Worm (Caenorhabditis elegans) whole organism, L3 larva: ENCODE data around the gene C50B6.7.

Experiments
- R02D3.7 ChIP-seq: fragments of 150-350 bp; optimal IDR thresholded peaks from 2 replicates; lab custom pipeline; 2014; ENCODE audit warnings: missing biosample characterization, missing genetic modification characterization
- aly-2 ChIP-seq: fragments of 150-350 bp; optimal IDR thresholded peaks from 2 replicates; lab custom pipeline; 2014; ENCODE audit warnings: missing biosample characterization, missing genetic modification characterization
- ama-1 ChIP-seq: fragments of 150-350 bp; optimal IDR thresholded peaks from 2 replicates; lab custom pipeline; 2018
- ceh-28 ChIP-seq: fragments of 150-350 bp; optimal IDR thresholded peaks from 2 replicates; lab custom pipeline; 2014; ENCODE audit warnings: missing biosample characterization, missing genetic modification reagents, missing genetic modification characterization
- ceh-82 ChIP-seq: fragments of 150-350 bp; optimal IDR thresholded peaks from 2 replicates; lab custom pipeline; 2014; ENCODE audit warnings: missing biosample characterization, missing genetic modification characterization
- egl-27 ChIP-seq: sonication (generic microtip); optimal IDR thresholded peaks from 4 replicates; lab custom pipeline; 2017; ENCODE audit warnings: missing biosample characterization, missing genetic modification reagents, missing genetic modification characterization
- egl-5 ChIP-seq: fragments of 150-350 bp; optimal IDR thresholded peaks from 2 replicates; lab custom pipeline; 2017; ENCODE audit warnings: missing biosample characterization, missing genetic modification reagents, missing genetic modification characterization, inconsistent platforms
- elt-1 ChIP-seq: fragments of 150-350 bp; optimal IDR thresholded peaks from 2 replicates; lab custom pipeline; 2014; ENCODE audit warnings: missing biosample characterization, missing genetic modification characterization
- elt-2 ChIP-seq: sonication (generic microtip); optimal IDR thresholded peaks from 2 replicates; lab custom pipeline; 2016; ENCODE audit warnings: missing genetic modification reagents, mild to moderate bottlenecking, missing genetic modification characterization, missing compliant biosample characterization
- elt-3 ChIP-seq, 3 experiments: fragments of 150-350 bp in 1 of 3; sonication (generic microtip) in 2 of 3; optimal IDR thresholded peaks; 2 replicates in 2 of 3; 4 replicates in 1 of 3; lab custom pipeline; 2014 to 2017; ENCODE audit warnings: missing biosample characterization in 3 of 3, missing genetic modification characterization in 3 of 3
- fkh-10 ChIP-seq: sonication (generic microtip); optimal IDR thresholded peaks from 2 replicates; lab custom pipeline; 2017; ENCODE audit warnings: missing biosample characterization, missing genetic modification reagents, missing genetic modification characterization
- fkh-2 ChIP-seq: fragments of 150-350 bp; optimal IDR thresholded peaks from 2 replicates; lab custom pipeline; 2014; ENCODE audit warnings: missing biosample characterization, missing genetic modification reagents, missing genetic modification characterization
- fos-1 ChIP-seq: fragments of 150-350 bp; optimal IDR thresholded peaks from 2 replicates; lab custom pipeline; 2014; ENCODE audit warnings: missing biosample characterization, missing genetic modification characterization
- hmg-11 ChIP-seq: sonication (generic microtip); optimal IDR thresholded peaks from 2 replicates; lab custom pipeline; 2016; ENCODE audit warnings: missing genetic modification characterization, missing compliant biosample characterization
- jun-1 ChIP-seq: fragments of 150-350 bp; optimal IDR thresholded peaks from 2 replicates; lab custom pipeline; 2014; ENCODE audit warnings: missing biosample characterization, missing genetic modification reagents, missing genetic modification characterization
- lin-39 ChIP-seq: fragments of 150-350 bp; optimal IDR thresholded peaks from 2 replicates; lab custom pipeline; 2018; ENCODE audit warnings: missing biosample characterization, missing genetic modification reagents, missing genetic modification characterization
- lsy-12 ChIP-seq: sonication (generic microtip); optimal IDR thresholded peaks from 2 replicates; lab custom pipeline; 2016; ENCODE audit warnings: mild to moderate bottlenecking, missing genetic modification characterization, missing compliant biosample characterization
- mdl-1 ChIP-seq: fragments of 150-350 bp; optimal IDR thresholded peaks from 2 replicates; lab custom pipeline; 2014; ENCODE audit warnings: missing biosample characterization, missing genetic modification characterization
- mml-1 ChIP-seq: fragments of 150-350 bp; sonication (generic microtip); optimal IDR thresholded peaks from 3 replicates; lab custom pipeline; 2014; ENCODE audit warnings: missing biosample characterization, missing genetic modification characterization
- nfya-1 ChIP-seq: sonication (generic microtip); optimal IDR thresholded peaks from 2 replicates; lab custom pipeline; 2017; ENCODE audit warnings: missing genetic modification characterization, mild to moderate bottlenecking, missing compliant biosample characterization, antibody characterized with exemption, moderate library complexity; ENCODE audit not compliant: insufficient read depth
- nhr-11 ChIP-seq: fragments of 150-350 bp; optimal IDR thresholded peaks from 2 replicates; lab custom pipeline; 2014; ENCODE audit warnings: missing biosample characterization, missing genetic modification characterization
- nhr-12 ChIP-seq: fragments of 150-350 bp; optimal IDR thresholded peaks from 2 replicates; lab custom pipeline; 2014; ENCODE audit warnings: missing biosample characterization, missing genetic modification characterization
- nhr-23 ChIP-seq: fragments of 150-350 bp; optimal IDR thresholded peaks from 2 replicates; lab custom pipeline; 2014; ENCODE audit warnings: missing biosample characterization, missing genetic modification reagents, missing genetic modification characterization
- nhr-237 ChIP-seq: fragments of 150-350 bp; optimal IDR thresholded peaks from 2 replicates; lab custom pipeline; 2014; ENCODE audit warnings: missing biosample characterization, missing genetic modification characterization
- nhr-25 ChIP-seq: sonication (generic microtip); optimal IDR thresholded peaks from 2 replicates; lab custom pipeline; 2017; ENCODE audit warnings: missing biosample characterization, missing genetic modification characterization
- nhr-43 ChIP-seq: sonication (generic microtip); optimal IDR thresholded peaks from 2 replicates; lab custom pipeline; 2016; ENCODE audit warnings: mild to moderate bottlenecking, missing genetic modification characterization, missing compliant biosample characterization; ENCODE audit not compliant: poor library complexity, severe bottlenecking
- pha-4 ChIP-seq: fragments of 150-350 bp; optimal IDR thresholded peaks from 2 replicates; lab custom pipeline; 2014; ENCODE audit warnings: missing biosample characterization, missing genetic modification reagents, missing genetic modification characterization
- pqm-1 ChIP-seq: fragments of 150-350 bp; optimal IDR thresholded peaks from 2 replicates; lab custom pipeline; 2017; ENCODE audit warnings: missing biosample characterization, missing genetic modification characterization, inconsistent platforms
- skn-1 ChIP-seq: fragments of 150-350 bp; optimal IDR thresholded peaks from 2 replicates; lab custom pipeline; 2014; ENCODE audit warnings: missing biosample characterization, missing genetic modification characterization
- tbx-2 ChIP-seq: sonication (generic microtip); optimal IDR thresholded peaks from 2 replicates; lab custom pipeline; 2016; ENCODE audit warnings: mild to moderate bottlenecking, missing genetic modification characterization, missing compliant biosample characterization
- unc-39 ChIP-seq: sonication (generic microtip); optimal IDR thresholded peaks from 4 replicates; lab custom pipeline; 2017; ENCODE audit warnings: missing biosample characterization, missing genetic modification characterization
- zag-1 ChIP-seq: fragments of 150-350 bp; optimal IDR thresholded peaks from 2 replicates; lab custom pipeline; 2014; ENCODE audit warnings: missing biosample characterization, missing genetic modification characterization
- ztf-11 ChIP-seq: fragments of 150-350 bp; optimal IDR thresholded peaks from 2 replicates; lab custom pipeline; 2014; ENCODE audit warnings: missing biosample characterization, missing genetic modification characterization
- ztf-4 ChIP-seq: fragments of 150-350 bp; optimal IDR thresholded peaks from 2 replicates; lab custom pipeline; 2014; ENCODE audit warnings: missing biosample characterization, missing genetic modification characterization

The C50B6.7 gene

DNA sequence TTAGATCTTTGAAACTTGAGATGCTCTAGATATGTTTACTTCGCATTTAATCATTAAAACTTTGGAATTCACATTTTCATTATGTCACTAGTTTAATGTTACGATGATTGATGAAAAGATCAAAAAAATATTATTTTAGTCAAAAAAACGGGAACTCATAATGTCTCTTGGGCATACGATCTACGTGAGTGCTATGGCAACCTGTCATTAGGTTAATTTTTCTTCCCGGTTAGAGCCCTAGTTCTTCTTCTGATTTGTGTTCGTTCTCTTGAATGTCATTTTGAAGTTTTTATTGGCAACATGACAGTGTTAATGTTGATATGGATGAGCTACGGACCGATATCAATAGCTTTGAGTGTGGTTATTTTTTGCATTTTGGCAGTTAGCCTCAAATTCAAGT lies 38.6 kb upstream of the C50B6.7 start, which contains the start of gene srg-46:
Gene srg-46, plus strand, starts transcription at position 301 of the 400 bp plus-strand sequence.
- no peak for TF ChIP-seq nhr-12
- no peak for TF ChIP-seq elt-1 (tag; lab: Kevin White, UChicago)
- no peak for TF ChIP-seq mdl-1
- no peak for TF ChIP-seq lin-39 (tag; lab: Kevin White, UChicago)
- no peak for TF ChIP-seq nhr-25 (tag; lab: Kevin White, UChicago)
- no peak for TF ChIP-seq jun-1
- TF ChIP-seq nhr-11 (tag; lab: Kevin White, UChicago): no peak
- no peak for TF ChIP-seq nhr-43 (tag; lab: Kevin White, UChicago)
- no peak for TF ChIP-seq unc-39 (tag; lab: Kevin White, UChicago)
- no peak for TF ChIP-seq nhr-237 (tag; lab: Kevin White, UChicago)
- TF ChIP-seq elt-2 (tag; lab: Kevin White, UChicago): no peak
- no peak for TF ChIP-seq pqm-1 (tag; lab: Kevin White, UChicago)
- no peak for TF ChIP-seq R02D3.7 (tag; lab: Kevin White, UChicago)

DNA sequence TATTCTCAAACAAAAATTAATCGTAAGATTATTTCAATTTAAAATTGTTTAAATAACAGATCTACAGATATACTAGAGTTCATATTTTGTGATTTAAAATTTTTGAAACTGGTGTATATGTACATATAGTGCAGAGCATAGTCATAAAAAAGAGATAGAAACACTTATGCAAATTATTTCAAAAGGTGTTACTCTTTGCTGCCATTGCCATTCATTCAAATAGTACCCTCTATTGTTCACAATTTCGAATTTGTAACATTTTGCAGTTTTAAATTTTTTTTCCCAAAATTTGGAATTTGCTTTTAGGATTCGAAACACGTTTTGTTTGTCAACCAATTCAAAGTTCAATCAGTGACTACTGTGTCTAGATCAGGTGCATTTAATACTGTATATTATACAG lies 35.5 kb upstream of the C50B6.7 start, which contains the start of gene F32H5.4:
Gene F32H5.4, plus strand, starts transcription at position 301 of the 400 bp plus-strand sequence.
- TF ChIP-seq ztf-4 (tag; lab: Kevin White, UChicago) (no peak), zag-1 (tag; lab: Kevin White, UChicago) (no peak), mml-1 (tag; lab: Kevin White, UChicago) (no peak), ceh-82 (no peak), elt-3 (tag; optimal IDR thresholded peaks at IDR 0.05; lab: Kevin White, UChicago) (no peak), egl-27 (no peak), ama-1 (lab: Kevin White, UChicago) (no peak), fkh-10 (GFP tag; lab: Kevin White, UChicago) (no peak), nhr-11 (tag; lab: Kevin White, UChicago) (no peak), R02D3.7 (tag; lab: Kevin White, UChicago) (no peak), lsy-12 (tag; lab: Kevin White, UChicago) (no peak), nfya-1 (no peak), nhr-43 (tag; lab: Kevin White, UChicago) (no peak), aly-2 (no peak), tbx-2 (no peak), egl-5 (tag; lab: Kevin White, UChicago) (no peak), pqm-1 (tag; lab: Kevin White, UChicago) (no peak), lin-39 (tag; lab: Kevin White, UChicago) (no peak), nhr-12 (no peak), hmg-11 (tag; lab: Kevin White, UChicago) (no peak)

DNA sequence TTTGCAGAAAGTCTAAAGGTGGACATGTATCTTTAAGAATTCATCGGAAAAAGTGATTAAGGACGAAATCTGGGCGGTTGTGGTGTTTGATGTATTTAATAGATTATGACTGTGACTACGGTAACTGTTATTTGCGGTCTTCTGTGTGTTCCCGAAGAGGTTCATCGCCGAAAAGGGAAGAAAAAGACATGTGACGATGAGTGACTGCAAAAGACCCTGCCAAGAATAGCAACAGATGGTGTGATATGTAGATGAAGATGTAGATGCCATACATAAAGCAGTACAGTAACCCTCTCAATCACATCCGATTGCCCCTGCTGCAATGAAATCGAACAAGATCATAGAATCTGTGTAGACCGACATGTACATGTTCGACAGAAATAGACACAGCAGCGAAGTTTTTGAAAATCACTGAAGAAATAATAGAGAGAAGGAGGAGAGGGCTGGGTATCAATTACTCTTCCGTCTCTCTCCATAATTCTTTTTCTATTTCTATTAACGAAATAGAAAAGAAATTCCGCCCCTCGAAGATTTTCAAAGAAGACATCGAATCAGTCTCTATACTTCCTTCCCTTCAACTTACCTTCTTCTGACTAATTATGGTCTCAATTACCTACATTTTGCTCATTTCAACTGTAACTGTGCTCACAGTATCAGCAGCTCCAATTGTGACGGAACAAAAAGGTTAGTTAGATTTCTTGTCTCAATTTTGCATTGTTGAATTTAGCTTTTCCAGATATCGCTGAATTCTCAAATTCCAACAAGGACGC lies 34.2 kb upstream of the C50B6.7 start, which contains the start of gene F32H5.3:
Gene F32H5.3, plus strand, starts transcription at position 513 of the 770 bp plus-strand sequence.
- TF ChIP-seq nhr-23 (tag; lab: Kevin White, UChicago): peak; percentile 35
- no peak for TF ChIP-seq skn-1
- peak; percentile 8 for TF ChIP-seq nhr-43 (tag; lab: Kevin White, UChicago)
- TF ChIP-seq fos-1 (tag; lab: Kevin White, UChicago): no peak
- peak; percentile 81 for TF ChIP-seq elt-1 (tag; lab: Kevin White, UChicago)
- TF ChIP-seq nhr-25 (tag; lab: Kevin White, UChicago): peak; percentile 24

DNA sequence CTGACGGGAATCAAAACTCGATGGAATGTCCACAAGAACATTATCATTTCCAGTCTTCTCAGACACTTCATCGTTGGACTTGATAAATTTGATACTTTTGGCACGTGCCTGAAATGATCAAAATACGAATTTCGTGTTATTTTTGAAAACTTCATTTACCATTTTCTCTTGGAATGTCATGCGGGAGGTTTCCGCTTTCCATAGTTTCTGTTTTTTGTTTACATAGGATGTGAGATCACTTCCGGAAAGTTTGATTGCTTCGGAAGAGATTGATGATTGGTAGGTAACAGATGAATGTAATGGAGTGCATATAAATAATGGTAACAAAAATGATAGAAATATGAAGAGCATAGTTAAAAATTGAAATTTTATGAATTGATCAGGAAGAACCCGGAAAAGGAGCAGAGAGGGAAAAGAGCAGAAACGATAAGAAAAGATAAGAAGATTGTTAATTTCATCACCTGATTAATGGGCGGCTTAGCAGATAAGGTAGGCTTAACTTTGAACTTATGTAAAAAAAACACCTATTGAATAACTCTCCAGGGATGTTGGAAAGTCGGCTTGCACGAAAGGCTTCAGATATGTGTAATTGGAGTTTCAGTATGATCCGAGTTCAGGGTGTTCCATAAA lies 33.0 kb upstream of the C50B6.7 start, which contains the start of gene F32H5.1:
Gene F32H5.1, minus strand, starts transcription at position 386 of the 630 bp plus-strand sequence.
- TF ChIP-seq elt-2 (tag; lab: Kevin White, UChicago) (peak; percentile 93), ceh-28 (tag; lab: Kevin White, UChicago) (no peak), pqm-1 (tag; lab: Kevin White, UChicago) (peak; percentile 73), lsy-12 (tag; lab: Kevin White, UChicago) (no peak)

DNA sequence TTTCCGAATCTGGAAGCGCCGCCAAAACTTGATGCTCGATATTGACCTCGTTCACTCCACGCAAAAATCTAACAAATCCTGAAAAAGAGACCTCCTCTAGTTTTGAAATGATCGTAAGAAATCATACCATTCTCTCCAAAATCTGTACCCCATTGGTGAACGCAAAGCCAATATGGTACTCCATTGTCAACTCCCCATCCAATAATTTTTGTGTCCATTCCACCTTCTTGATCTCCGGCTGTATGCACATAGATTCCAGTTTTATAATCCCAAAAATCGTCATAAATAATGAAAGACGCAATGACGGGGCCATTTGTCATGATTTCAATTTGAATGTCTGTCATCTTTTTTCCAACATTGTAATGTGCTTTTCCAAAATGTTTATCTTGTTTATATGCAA lies 31.4 kb upstream of the C50B6.7 start:
- TF ChIP-seq pqm-1 (tag; lab: Kevin White, UChicago) (no peak), elt-1 (tag; lab: Kevin White, UChicago) (no peak), ama-1 (lab: Kevin White, UChicago) (no peak), egl-5 (tag; lab: Kevin White, UChicago) (no peak), skn-1 (no peak), ceh-82 (no peak), hmg-11 (tag; lab: Kevin White, UChicago) (no peak), nhr-12 (no peak), mdl-1 (no peak), tbx-2 (no peak), elt-3 (tag; optimal IDR thresholded peaks at IDR 0.05; lab: Kevin White, UChicago) (no peak), fkh-2 (tag; lab: Kevin White, UChicago) (no peak), ztf-4 (tag; lab: Kevin White, UChicago) (no peak), ztf-11 (tag; lab: Kevin White, UChicago) (no peak), jun-1 (no peak), pha-4 (tag; lab: Kevin White, UChicago) (no peak)
